Fruit fly (Drosophila melanogaster): ENCODE data around the gene CG8289.

CG8289 gene

DNA sequence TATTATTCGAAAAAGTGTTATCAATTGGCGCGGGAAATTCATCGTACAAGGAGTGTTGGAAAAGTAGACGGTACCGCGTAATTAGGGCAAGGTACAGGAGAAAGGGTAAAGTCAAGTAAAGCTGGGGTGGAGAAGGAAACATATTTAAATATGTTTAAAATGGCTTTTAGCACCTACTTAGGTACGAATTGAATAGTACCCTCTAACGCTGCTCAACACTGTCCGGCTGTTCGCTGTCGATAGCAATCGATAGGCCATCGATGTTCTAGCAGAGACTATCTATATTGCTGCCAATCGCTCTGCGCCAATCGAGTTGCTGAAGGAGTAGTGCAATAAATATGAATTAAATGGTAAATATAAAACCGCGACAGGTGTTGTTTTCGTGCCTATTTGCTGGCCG is 36.5 kb downstream of the CG8289 start, which contains the start of gene X11L (continued):
- TF ChIP-seq CG11762 (GFP tag; optimal IDR thresholded peaks at IDR 0.05; ENCODE audit: insufficient read depth), result peak; percentile 35
- peak; percentile 76 for TF ChIP-seq CG6163 (GFP tag; IDR thresholded peaks at IDR 0.05)
- TF ChIP-seq Sox14 (GFP tag; optimal IDR thresholded peaks at IDR 0.05), result peak; percentile 68
- TF ChIP-seq net (GFP tag; optimal IDR thresholded peaks at IDR 0.05), result peak; percentile 57
- TF ChIP-seq Eip78C (GFP tag), result peak; percentile 93
- TF ChIP-seq CG7368 (GFP tag; optimal IDR thresholded peaks at IDR 0.05), result peak; percentile 57
- peak; percentile 81 for TF ChIP-seq CG31627 (GFP tag; optimal IDR thresholded peaks at IDR 0.05)
- TF ChIP-seq Met (GFP tag; optimal IDR thresholded peaks at IDR 0.05), result peak; percentile 67
- TF ChIP-seq CG6854 (GFP tag; optimal IDR thresholded peaks at IDR 0.05), result no peak
- TF ChIP-seq CG32006 (GFP tag; optimal IDR thresholded peaks at IDR 0.05), result no peak
- TF ChIP-seq eg (GFP tag; IDR thresholded peaks at IDR 0.05), result peak; percentile 61; the same call in 2 of the 3 replicates
- peak; percentile 65 for TF ChIP-seq achi (GFP tag; optimal IDR thresholded peaks at IDR 0.05)
- TF ChIP-seq Hr4 (GFP tag; optimal IDR thresholded peaks at IDR 0.05), result peak; percentile 66
- TF ChIP-seq CG16779 (tag; optimal IDR thresholded peaks at IDR 0.05), result no peak

DNA sequence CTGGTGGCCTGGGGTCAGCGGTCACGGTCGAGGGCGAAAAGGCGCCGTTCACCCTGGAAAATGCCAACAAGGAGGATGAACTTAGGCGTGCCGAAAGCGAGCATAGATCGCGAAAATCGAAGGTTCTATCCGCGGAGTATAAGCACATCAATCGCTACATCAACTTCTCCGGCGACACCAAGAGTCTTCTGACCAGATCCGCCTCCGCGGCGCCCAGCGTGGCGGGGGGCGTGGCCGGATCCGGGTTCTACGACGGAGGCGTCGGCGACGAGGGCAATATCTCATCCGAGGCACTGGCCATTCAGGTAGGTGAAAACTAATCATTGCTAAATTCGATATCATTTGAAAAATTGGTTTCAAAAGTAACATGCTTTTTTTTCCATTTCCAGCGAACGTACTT is 38.2 kb downstream of the CG8289 start:
- no peak for TF ChIP-seq Ets96B (tag; optimal IDR thresholded peaks at IDR 0.05)
- no peak for TF ChIP-seq CG6854 (GFP tag; optimal IDR thresholded peaks at IDR 0.05)
- TF ChIP-seq CG3919 (GFP tag; optimal IDR thresholded peaks at IDR 0.05), result no peak
- no peak for TF ChIP-seq Ets21C (GFP tag; optimal IDR thresholded peaks at IDR 0.05)
- no peak for TF ChIP-seq lz (GFP tag; optimal IDR thresholded peaks at IDR 0.05)
- no peak for TF ChIP-seq Blimp-1 (GFP tag; optimal IDR thresholded peaks at IDR 0.05)
- TF ChIP-seq topi (GFP tag; optimal IDR thresholded peaks at IDR 0.05), result no peak
- TF ChIP-seq CG15336 (GFP tag; IDR thresholded peaks at IDR 0.05), result no peak
- no peak for TF ChIP-seq CG3032 (tag; optimal IDR thresholded peaks at IDR 0.05)

DNA sequence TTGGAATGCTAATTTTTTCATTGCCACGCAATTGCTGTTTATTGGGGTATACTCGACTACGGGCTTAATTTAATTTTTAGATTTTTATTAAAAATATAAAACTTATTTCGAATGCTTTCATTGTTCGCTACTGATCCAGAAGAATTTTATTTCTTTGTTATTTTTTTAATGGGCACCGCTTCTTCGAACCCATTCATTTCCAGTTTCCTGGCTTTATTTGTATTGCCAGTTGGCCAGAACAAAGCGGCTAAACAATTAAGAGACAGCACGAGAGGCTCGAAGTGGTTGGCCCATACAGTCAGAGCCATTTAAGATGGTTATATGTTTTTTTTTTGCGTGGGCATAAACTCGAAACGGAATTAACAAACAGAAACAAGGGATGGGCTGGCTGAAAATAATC is 40.0 kb downstream of the CG8289 start:
- TF ChIP-seq CG8119 (GFP tag; IDR thresholded peaks at IDR 0.05) (peak; percentile 72; the same call in 2 of the 3 replicates), CG4318 (GFP tag; optimal IDR thresholded peaks at IDR 0.05) (peak; percentile 31), Sox15 (GFP tag; optimal IDR thresholded peaks at IDR 0.05) (peak; percentile 68), CG6276 (GFP tag; optimal IDR thresholded peaks at IDR 0.05) (no peak), Blimp-1 (GFP tag; optimal IDR thresholded peaks at IDR 0.05) (peak; percentile 42), CG11294 (GFP tag; IDR thresholded peaks at IDR 0.05) (peak; percentile 39; the same call in 1 of the 2 replicates), Eip75B (GFP tag; optimal IDR thresholded peaks at IDR 0.05) (peak; percentile 77), cyc (GFP tag; optimal IDR thresholded peaks at IDR 0.05) (peak; percentile 80), Sox14 (GFP tag; optimal IDR thresholded peaks at IDR 0.05) (peak; percentile 82), Smox (GFP tag; optimal IDR thresholded peaks at IDR 0.05) (peak; percentile 81), Hr4 (GFP tag; optimal IDR thresholded peaks at IDR 0.05) (peak; percentile 55), ss (GFP tag; optimal IDR thresholded peaks at IDR 0.05) (peak; percentile 29 to 73), CG7368 (GFP tag; optimal IDR thresholded peaks at IDR 0.05) (peak; percentile 69), CG8319 (GFP tag; optimal IDR thresholded peaks at IDR 0.05) (peak; percentile 56), CG11762 (GFP tag; optimal IDR thresholded peaks at IDR 0.05; ENCODE audit: insufficient read depth) (peak; percentile 51), Hr39 (GFP tag; optimal IDR thresholded peaks at IDR 0.05) (peak; percentile 69), CG32006 (GFP tag; optimal IDR thresholded peaks at IDR 0.05) (peak; percentile 73), CG10631 (GFP tag; optimal IDR thresholded peaks at IDR 0.05) (peak; percentile 82), lz (GFP tag; optimal IDR thresholded peaks at IDR 0.05) (peak; percentile 83), CG16779 (tag; optimal IDR thresholded peaks at IDR 0.05) (no peak), CG6163 (GFP tag; IDR thresholded peaks at IDR 0.05) (peak; percentile 82), eg (GFP tag; IDR thresholded peaks at IDR 0.05) (peak; percentile 80), CG31627 (GFP tag; optimal IDR thresholded peaks at IDR 0.05) (peak; percentile 73), CG6808 (GFP tag; optimal IDR thresholded peaks at IDR 0.05) (peak; percentile 59), CG11902 (GFP tag; optimal IDR thresholded peaks at IDR 0.05) (peak; percentile 73), OdsH (GFP tag; optimal IDR thresholded peaks at IDR 0.05) (peak; percentile 85), acj6 (GFP tag; optimal IDR thresholded peaks at IDR 0.05) (peak; percentile 80), dsx (GFP tag; optimal IDR thresholded peaks at IDR 0.05; ENCODE audit: poor library complexity, severe bottlenecking) (peak; percentile 67), vri (GFP tag; optimal IDR thresholded peaks at IDR 0.05) (peak; percentile 75), Ets21C (GFP tag; optimal IDR thresholded peaks at IDR 0.05) (peak; percentile 53), Hr38 (GFP tag; optimal IDR thresholded peaks at IDR 0.05) (no peak), CG34406 (GFP tag; optimal IDR thresholded peaks at IDR 0.05) (peak; percentile 79), salr (GFP tag; optimal IDR thresholded peaks at IDR 0.05) (peak; percentile 42), svp (GFP tag) (peak; percentile 91), Gug (GFP tag; IDR thresholded peaks at IDR 0.05) (peak; percentile 50; the same call in 1 of the 2 replicates), pdm3 (GFP tag; optimal IDR thresholded peaks at IDR 0.05) (peak; percentile 82), CG15336 (GFP tag; IDR thresholded peaks at IDR 0.05) (peak; percentile 75)

All from whole organism, prepupa.